Worm (Caenorhabditis elegans) whole organism, L4 larva: ENCODE measurements around the gene paqr-3.

Experiments used
- R02D3.7 ChIP-seq: fragments of 150-350 bp; sonication (generic microtip); optimal IDR thresholded peaks from 3 replicates; lab custom pipeline; 2014; ENCODE audit warnings: missing biosample characterization, missing genetic modification characterization
- ama-1 ChIP-seq: fragments of 150-350 bp; optimal IDR thresholded peaks from 2 replicates; lab custom pipeline; 2014; ENCODE audit warnings: inconsistent platforms, mixed read lengths
- ceh-28 ChIP-seq: fragments of 150-350 bp; optimal IDR thresholded peaks from 2 replicates; lab custom pipeline; 2014; ENCODE audit warnings: missing biosample characterization, missing genetic modification reagents, missing genetic modification characterization
- lin-13 ChIP-seq: fragments of 150-350 bp; optimal IDR thresholded peaks from 2 replicates; lab custom pipeline; 2014; ENCODE audit warnings: missing biosample characterization, missing genetic modification reagents, missing genetic modification characterization
- lsy-2 ChIP-seq, 2 experiments: fragments of 150-350 bp in 1 of 2; sonication (generic microtip) in 1 of 2; optimal IDR thresholded peaks; 2 replicates each; lab custom pipeline; 2014 to 2017; ENCODE audit warnings: missing biosample characterization in 2 of 2, missing genetic modification characterization in 2 of 2
- mep-1 ChIP-seq: fragments of 150-350 bp; sonication (generic microtip); optimal IDR thresholded peaks from 3 replicates; lab custom pipeline; 2014; ENCODE audit warnings: missing biosample characterization, missing genetic modification characterization
- nhr-102 ChIP-seq: sonication (generic microtip); optimal IDR thresholded peaks from 2 replicates; lab custom pipeline; 2016; ENCODE audit warnings: mild to moderate bottlenecking, missing genetic modification characterization, moderate library complexity, missing compliant biosample characterization
- nhr-77 ChIP-seq: fragments of 150-350 bp; optimal IDR thresholded peaks from 2 replicates; lab custom pipeline; 2014; ENCODE audit warnings: missing biosample characterization, missing genetic modification characterization
- ztf-11 ChIP-seq: fragments of 150-350 bp; optimal IDR thresholded peaks from 2 replicates; lab custom pipeline; 2014; ENCODE audit warnings: missing biosample characterization, missing genetic modification characterization

DNA sequence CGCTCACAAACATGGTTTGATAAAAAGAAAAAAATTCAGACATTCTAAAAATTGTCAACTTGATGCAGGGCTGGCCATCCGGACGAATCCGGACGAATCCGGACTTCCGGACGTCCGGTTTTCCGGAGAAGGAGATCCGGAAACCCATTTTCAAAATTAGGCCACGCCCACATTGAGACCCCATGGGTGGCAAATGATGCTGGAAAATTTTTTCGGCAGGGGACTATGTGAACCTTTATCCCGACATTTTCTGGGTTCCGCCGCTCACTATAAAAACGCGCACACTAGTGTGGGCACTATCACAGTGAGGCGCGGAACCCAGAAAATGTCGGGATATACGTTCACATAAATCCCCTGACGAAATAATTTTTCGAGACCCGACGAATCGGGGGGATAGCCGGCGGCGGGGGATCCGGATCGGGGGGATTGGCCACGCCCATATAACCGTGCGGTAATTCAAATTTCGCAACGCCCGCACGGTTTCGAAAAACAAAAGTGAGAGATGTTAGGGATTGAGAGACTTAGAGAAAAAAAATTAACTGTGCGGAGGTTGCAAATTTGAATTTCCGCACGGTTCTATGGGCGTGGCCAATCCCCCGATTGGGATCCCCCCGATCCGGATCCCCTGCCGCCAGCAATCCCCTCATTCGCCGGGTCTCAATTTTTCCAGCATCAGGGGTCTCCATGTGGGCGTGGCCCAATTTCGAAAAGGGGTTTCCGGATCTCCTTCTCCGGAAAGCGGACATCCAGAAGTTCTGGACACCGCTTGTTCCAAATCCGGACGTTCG, 4.5 kb upstream of the paqr-3 start:
- TF ChIP-seq ceh-28 (tag; lab: Kevin White, UChicago): no peak
- TF ChIP-seq nhr-102: no peak
- TF ChIP-seq lsy-2 (tag; optimal IDR thresholded peaks at IDR 0.05; lab: Kevin White, UChicago): no peak
- TF ChIP-seq nhr-77: no peak
- TF ChIP-seq lin-13 (GFP tag; lab: Kevin White, UChicago): no peak
- TF ChIP-seq ztf-11: no peak
- TF ChIP-seq mep-1: no peak
- no peak for TF ChIP-seq R02D3.7 (tag; lab: Kevin White, UChicago)
- TF ChIP-seq ama-1: no peak
